Fruit fly (Drosophila melanogaster): ENCODE data around the gene Bcs1.

Bcs1 gene

DNA sequence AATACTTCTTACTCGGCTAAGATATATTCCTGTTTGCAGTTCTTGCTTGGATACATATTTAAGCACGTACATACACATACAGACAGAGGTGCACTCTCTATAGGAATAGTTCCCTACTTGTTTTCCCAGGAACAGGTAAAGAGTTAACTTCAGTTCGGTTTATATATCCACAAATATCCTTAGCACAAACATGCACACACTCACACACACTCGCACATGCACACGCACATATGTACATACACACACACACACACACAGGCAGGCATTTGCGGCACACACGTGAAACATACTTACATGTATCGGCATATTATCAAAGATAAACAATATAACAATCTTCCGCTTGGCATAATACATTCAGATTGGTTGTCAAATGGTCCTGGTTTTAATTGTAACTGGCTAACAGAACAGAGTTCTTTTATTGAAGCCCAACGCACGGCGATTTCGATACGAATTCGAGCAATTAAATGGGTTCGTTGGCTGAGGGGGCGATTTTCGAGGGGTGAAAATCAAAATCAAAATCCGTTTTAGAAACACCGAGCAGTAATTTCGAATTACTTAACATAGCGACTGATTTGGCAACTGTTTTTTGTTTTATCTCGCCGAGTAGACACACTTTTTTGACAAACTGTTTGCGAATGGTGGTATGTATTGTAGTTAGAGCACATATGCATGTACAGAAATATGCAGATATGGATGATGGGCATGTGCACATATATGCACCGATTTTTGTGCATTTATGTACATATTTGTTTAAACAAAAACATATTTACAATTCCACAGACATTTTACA is 37.7 kb downstream of the Bcs1 start:
- no peak for TF ChIP-seq noc (tag; optimal IDR thresholded peaks at IDR 0.05)

- no peak for TF ChIP-seq noc (tag; optimal IDR thresholded peaks at IDR 0.05)
Observed at dm6 chr2L:10260750-10261493, 38.5 kb downstream of the Bcs1 start, which contains the start of gene Pten. Pten (minus strand) TSS chr2L:10261049.

DNA sequence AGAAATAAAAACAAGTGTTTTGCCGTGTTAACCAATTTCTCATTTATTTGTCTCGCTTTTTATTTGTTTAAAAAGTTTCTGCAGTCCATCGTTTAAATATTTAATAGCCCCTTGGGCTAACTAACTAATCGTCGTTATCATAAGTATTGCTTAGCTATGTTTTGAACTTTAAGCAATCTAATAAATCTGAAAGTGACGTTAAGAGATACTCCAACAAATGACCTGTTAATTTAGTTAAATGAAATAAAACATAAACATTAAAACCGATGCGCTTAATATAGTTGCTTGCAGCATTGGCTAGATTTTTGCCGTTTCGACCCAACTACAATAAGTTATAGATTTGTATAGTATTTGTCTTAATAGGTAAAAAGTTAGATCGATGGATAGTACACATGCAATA is 39.3 kb downstream of the Bcs1 start:
- TF ChIP-seq noc (tag; optimal IDR thresholded peaks at IDR 0.05) = no peak

dm6 chr2L:10263343-10263744 is 40.9 kb downstream of the Bcs1 start, which contains the start of gene Rsf1:
Rsf1 (minus strand) TSS chr2L:10263554.
- TF ChIP-seq noc (tag; optimal IDR thresholded peaks at IDR 0.05) = no peak

dm6 chr2L:10263830-10264634 is 41.6 kb downstream of the Bcs1 start, which contains the start of gene REPTOR-BP:
REPTOR-BP (plus strand) TSS chr2L:10264125.
- no peak for TF ChIP-seq noc (tag; optimal IDR thresholded peaks at IDR 0.05)

DNA sequence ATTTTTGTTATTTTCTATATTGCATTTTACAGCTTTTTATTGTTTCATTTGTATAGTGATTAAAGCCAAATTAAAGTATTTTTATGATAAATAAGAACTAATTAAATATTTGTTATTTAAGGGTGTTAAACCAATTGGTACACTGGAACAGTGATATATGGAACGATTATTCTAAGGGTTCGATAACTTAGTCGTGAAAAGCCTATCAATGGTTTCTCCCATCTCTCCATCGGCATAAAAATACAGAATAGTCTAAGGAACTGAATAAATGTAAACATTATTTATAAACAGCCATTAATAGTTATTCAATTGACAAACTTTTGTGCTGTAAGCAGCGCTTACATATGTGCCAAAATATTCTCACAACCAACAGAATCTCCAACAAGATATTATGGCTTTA is 42.7 kb downstream of the Bcs1 start, which contains the start of gene Mob3:
Gene Mob3 (plus strand): TSS at position 208 of the 400 bp plus-strand sequence.
- no peak for TF ChIP-seq noc (tag; optimal IDR thresholded peaks at IDR 0.05)

DNA sequence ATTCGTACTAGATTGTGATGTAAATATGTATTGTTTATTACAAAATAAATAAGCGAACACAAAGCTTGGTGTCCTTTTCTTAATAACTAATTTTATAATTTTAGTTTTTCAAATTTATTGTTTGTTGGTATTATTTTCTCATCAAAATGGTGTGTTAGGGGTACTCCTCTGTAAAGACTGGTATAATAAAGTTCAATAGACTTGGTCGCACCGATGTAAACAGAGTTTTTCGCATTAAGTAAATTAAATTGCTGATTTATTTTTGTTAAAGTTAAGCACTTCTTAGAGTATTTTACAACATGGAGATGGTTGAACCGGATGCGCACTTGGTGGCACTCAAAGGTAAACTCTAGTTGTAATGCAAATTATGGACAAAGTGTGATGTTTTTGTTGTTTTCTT is 44.1 kb downstream of the Bcs1 start, which contains the start of gene CG4953:
Gene CG4953 (plus strand): TSS at position 193 of the 400 bp plus-strand sequence.
- TF ChIP-seq noc (tag; optimal IDR thresholded peaks at IDR 0.05) = no peak

dm6 chr2L:10268688-10269087 is 46.2 kb downstream of the Bcs1 start, which contains the start of gene CG4957:
CG4957 (plus strand) TSS chr2L:10268872.
- no peak for TF ChIP-seq noc (tag; optimal IDR thresholded peaks at IDR 0.05)

DNA sequence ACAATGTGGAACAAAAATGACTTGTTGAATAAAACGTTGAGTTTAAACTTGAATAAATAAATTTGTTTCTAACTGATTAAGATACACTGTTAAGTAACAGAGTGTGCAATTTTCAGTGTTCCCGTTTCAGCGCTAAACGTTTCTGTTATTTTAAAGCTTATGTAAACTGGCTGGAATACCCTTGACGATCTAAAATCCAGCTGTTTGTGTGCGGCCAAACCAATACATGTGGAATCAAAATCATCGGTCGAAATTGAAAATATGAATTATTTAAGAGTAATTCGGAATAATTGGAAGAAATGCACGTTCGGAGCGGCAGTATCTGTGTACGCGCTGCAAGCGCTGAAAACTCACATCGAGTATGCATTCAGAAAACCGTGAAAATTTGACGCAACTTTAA is 47.4 kb downstream of the Bcs1 start, which contains the start of gene Mulk:
Gene Mulk (plus strand): TSS at position 198 of the 400 bp plus-strand sequence.
- TF ChIP-seq noc (tag; optimal IDR thresholded peaks at IDR 0.05) = no peak

- no peak for TF ChIP-seq noc (tag; optimal IDR thresholded peaks at IDR 0.05)
Observed at dm6 chr2L:10272224-10272623, 49.8 kb downstream of the Bcs1 start, which contains the start of gene trk. trk (minus strand) TSS chr2L:10272324.
